Worm (Caenorhabditis elegans) whole organism, mixed stage, embryonic: ENCODE measurements around the gene R13A5.7.

ENCODE experiments used
- elt-1 ChIP-seq: sonication (generic microtip); optimal IDR thresholded peaks from 2 replicates; lab custom pipeline; 2017; ENCODE audit warnings: missing genetic modification characterization, mild to moderate bottlenecking, missing compliant biosample characterization, antibody characterized with exemption, moderate library complexity, borderline replicate concordance; ENCODE audit not compliant: insufficient read depth
- elt-3 ChIP-seq: fragments of 150-350 bp; optimal IDR thresholded peaks from 2 replicates; lab custom pipeline; 2014; ENCODE audit warnings: missing biosample characterization, missing genetic modification characterization
- lsy-2 ChIP-seq: fragments of 150-350 bp; optimal IDR thresholded peaks from 2 replicates; lab custom pipeline; 2014; ENCODE audit warnings: missing biosample characterization, missing genetic modification characterization
- nhr-28 ChIP-seq: fragments of 150-350 bp; optimal IDR thresholded peaks from 2 replicates; lab custom pipeline; 2014; ENCODE audit warnings: missing biosample characterization, missing genetic modification characterization
- snpc-4 ChIP-seq: fragments of 150-350 bp; optimal IDR thresholded peaks from 2 replicates; lab custom pipeline; 2014; ENCODE audit warnings: missing biosample characterization, missing genetic modification characterization

DNA sequence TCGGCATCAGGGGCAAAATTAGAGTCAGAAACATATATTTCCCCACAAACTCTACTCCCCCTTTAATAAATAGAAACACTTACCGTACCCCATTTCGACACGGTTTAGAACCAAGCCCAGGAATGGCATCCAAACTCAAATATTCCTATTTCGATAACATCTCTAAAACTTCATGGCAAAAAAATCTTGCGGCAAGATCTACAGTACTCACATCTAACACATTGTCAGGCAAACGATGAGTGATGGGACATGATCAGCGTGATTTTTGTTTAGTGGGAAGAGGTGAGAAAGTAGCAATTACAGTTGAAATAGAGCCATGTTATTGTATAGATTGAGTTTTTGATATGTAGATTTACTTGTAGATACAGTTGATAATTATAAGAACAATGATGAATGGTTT, 19.0 kb downstream of the R13A5.7 start:
- TF ChIP-seq snpc-4 (no peak), elt-3 (tag; lab: Kevin White, UChicago) (no peak), lsy-2 (tag; lab: Kevin White, UChicago) (no peak), nhr-28 (no peak), elt-1 (tag; lab: Kevin White, UChicago) (no peak)
